Fruit fly (Drosophila melanogaster): Measurements from ENCODE around the gene Taf4.
A peak's percentile ranks its signal among the peaks of the same experiment; 100 is the strongest.

The Taf4 gene

DNA sequence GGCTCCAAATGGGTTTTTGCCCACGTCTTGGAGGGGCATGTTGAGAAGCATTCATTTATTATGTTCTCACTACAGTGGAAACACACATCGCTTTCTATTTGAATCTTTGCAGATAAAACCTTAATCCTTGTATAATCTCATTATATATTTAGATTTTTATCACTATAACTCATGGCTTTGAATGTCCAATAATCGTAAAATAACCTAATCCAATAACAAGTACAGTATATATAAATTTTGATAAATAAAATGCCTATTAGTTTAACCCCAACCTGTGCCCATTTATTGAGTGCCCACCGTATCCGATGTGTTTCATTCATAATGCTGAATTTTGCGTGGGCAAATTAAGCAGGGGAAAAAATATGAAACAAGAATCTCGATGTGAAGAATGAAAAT is 33.5 kb downstream of the Taf4 start (continued):
- TF ChIP-seq gsb (GFP tag; IDR thresholded peaks at IDR 0.05) (peak; percentile 41; the same call in 1 of the 2 replicates), knrl (GFP tag; IDR thresholded peaks at IDR 0.05; ENCODE audit: partially characterized antibody) (no peak), NFAT (GFP tag; IDR thresholded peaks at IDR 0.05) (peak; percentile 52; the same call in 1 of the 2 replicates), danr (GFP tag; IDR thresholded peaks at IDR 0.05) (no peak; the same call in 1 of the 2 replicates), shn (GFP tag; optimal IDR thresholded peaks at IDR 0.05) (no peak), CG7372 (GFP tag; IDR thresholded peaks at IDR 0.05) (0 out of 2 replicates have a peak, but pooled peaks have one; percentile 25), fru (optimal IDR thresholded peaks at IDR 0.05) (no peak), CG32767 (GFP tag; IDR thresholded peaks at IDR 0.05) (no peak), HLH3B (GFP tag; IDR thresholded peaks at IDR 0.05) (0 out of 2 replicates have a peak, but pooled peaks have one; percentile 11), CG11247 (GFP tag; IDR thresholded peaks at IDR 0.05) (no peak), Gug (GFP tag; IDR thresholded peaks at IDR 0.05) (0 out of 4 replicates have a peak, but pooled peaks have one; percentile 13), CG9437 (GFP tag; optimal IDR thresholded peaks at IDR 0.05) (peak; percentile 19), CG6765 (GFP tag; optimal IDR thresholded peaks at IDR 0.05) (peak; percentile 33), CG11456 (GFP tag; IDR thresholded peaks at IDR 0.05) (no peak), CG8290 (GFP tag; optimal IDR thresholded peaks at IDR 0.05) (no peak), CG8290 (tag; optimal IDR thresholded peaks at IDR 0.05) (no peak), CG18262 (tag; optimal IDR thresholded peaks at IDR 0.05) (peak; percentile 6), Lim3 (GFP tag; IDR thresholded peaks at IDR 0.05) (no peak), CG9817 (tag; optimal IDR thresholded peaks at IDR 0.05) (peak; percentile 60), ems (GFP tag; optimal IDR thresholded peaks at IDR 0.05) (no peak), fd64A (GFP tag; optimal IDR thresholded peaks at IDR 0.05) (no peak), Hand (GFP tag; optimal IDR thresholded peaks at IDR 0.05) (peak; percentile 28), NfI (GFP tag; optimal IDR thresholded peaks at IDR 0.05) (peak; percentile 43), bowl (GFP tag; IDR thresholded peaks at IDR 0.05) (no peak), Vsx1 (GFP tag; optimal IDR thresholded peaks at IDR 0.05) (peak; percentile 27), HLH54F (GFP tag; optimal IDR thresholded peaks at IDR 0.05) (no peak), lilli (GFP tag; optimal IDR thresholded peaks at IDR 0.05) (peak; percentile 36), bcd (GFP tag; optimal IDR thresholded peaks at IDR 0.05) (peak; percentile 49), CG11695 (GFP tag; IDR thresholded peaks at IDR 0.05) (peak; percentile 62; the same call in 1 of the 3 replicates), esg (GFP tag; conservative IDR thresholded peaks at IDR 0.05) (0 out of 2 replicates have a peak, but pooled peaks have one; percentile 8), phol (tag; optimal IDR thresholded peaks at IDR 0.05) (peak; percentile 14), sr (GFP tag; IDR thresholded peaks at IDR 0.05) (peak; percentile 37; the same call in 1 of the 3 replicates), inv (GFP tag; IDR thresholded peaks at IDR 0.05; ENCODE audit: partially characterized antibody) (no peak), pan (optimal IDR thresholded peaks at IDR 0.05) (no peak), pan (GFP tag; optimal IDR thresholded peaks at IDR 0.05 in 1 of 2, IDR thresholded peaks at IDR 0.05 in 1 of 2) (peak in 1 of 2 experiments; percentile 51), sima (GFP tag; optimal IDR thresholded peaks at IDR 0.05) (no peak), CG34376 (GFP tag; optimal IDR thresholded peaks at IDR 0.05) (peak; percentile 16), CG32532 (GFP tag; IDR thresholded peaks at IDR 0.05) (peak; percentile 69), Dad (GFP tag; optimal IDR thresholded peaks at IDR 0.05) (no peak), CG8281 (tag; optimal IDR thresholded peaks at IDR 0.05) (peak; percentile 18), Hmr (GFP tag; optimal IDR thresholded peaks at IDR 0.05) (peak; percentile 60), cwo (GFP tag; optimal IDR thresholded peaks at IDR 0.05) (peak; percentile 16), CG17361 (GFP tag; IDR thresholded peaks at IDR 0.05) (0 out of 3 replicates have a peak, but pooled peaks have one; percentile 18), Hsf (GFP tag; optimal IDR thresholded peaks at IDR 0.05) (peak; percentile 23), D19B (GFP tag; optimal IDR thresholded peaks at IDR 0.05) (peak; percentile 12), eve (GFP tag; optimal IDR thresholded peaks at IDR 0.05) (peak in 1 of 2 experiments; percentile 22), tgo (GFP tag; IDR thresholded peaks at IDR 0.05) (peak; percentile 22; the same call in 1 of the 3 replicates), ham (GFP tag; IDR thresholded peaks at IDR 0.05) (no peak), Doc2 (GFP tag; IDR thresholded peaks at IDR 0.05) (no peak), CG14014 (GFP tag; IDR thresholded peaks at IDR 0.05) (peak; percentile 43; the same call in 1 of the 2 replicates), CG17385 (GFP tag; optimal IDR thresholded peaks at IDR 0.05) (peak; percentile 21), Hr51 (GFP tag; optimal IDR thresholded peaks at IDR 0.05) (peak in 1 of 2 experiments; percentile 53)

Measured in whole organism, embryonic.